Worm (Caenorhabditis elegans): ENCODE measurements around the gene cnt-2.

DNA sequence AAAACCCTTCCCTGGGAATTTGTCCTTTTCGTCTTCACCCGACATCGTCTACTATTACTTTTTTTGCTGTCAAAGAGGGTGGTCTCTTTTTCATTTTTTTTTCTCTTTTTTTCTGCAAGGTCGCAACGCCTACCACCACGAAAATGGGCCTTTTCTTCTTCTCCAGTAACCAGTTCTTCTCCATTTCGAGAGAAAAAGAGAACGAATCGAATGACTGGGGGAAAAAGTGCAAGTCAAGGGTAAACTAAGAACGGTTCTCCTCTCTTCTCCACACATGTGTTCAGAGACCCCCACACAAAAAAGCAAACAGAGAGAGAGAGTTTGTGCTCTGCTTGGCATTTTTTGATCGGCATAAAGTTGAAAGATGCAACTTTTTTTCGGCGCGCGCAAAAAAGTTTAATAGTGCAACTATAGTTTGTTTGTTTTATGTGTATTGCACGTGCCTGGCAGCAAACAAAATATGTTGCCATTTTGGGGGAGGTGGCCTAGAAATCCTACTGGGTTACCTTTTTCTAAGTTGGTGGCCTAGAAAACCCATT, 18.3 kb upstream of the cnt-2 start:
- peak; percentile 72 for TF ChIP-seq blmp-1 (tag; optimal IDR thresholded peaks at IDR 0.05)
- no peak for TF ChIP-seq rnt-1 (tag; optimal IDR thresholded peaks at IDR 0.05)
- no peak for TF ChIP-seq ama-1 (optimal IDR thresholded peaks at IDR 0.05)
- no peak for TF ChIP-seq unc-62 (GFP tag; optimal IDR thresholded peaks at IDR 0.05)
- no peak for TF ChIP-seq nhr-47 (tag; optimal IDR thresholded peaks at IDR 0.05)
- TF ChIP-seq nhr-77 (tag; optimal IDR thresholded peaks at IDR 0.05), result no peak
- TF ChIP-seq unc-98 (GFP tag; IDR thresholded peaks at IDR 0.05), result no peak
